Fruit fly (Drosophila melanogaster) whole organism, embryonic: ENCODE data around the gene CG17855.

Experiments
- ATbp ChIP-seq: fragments of 200-800 bp; sonication (Bioruptor generic); optimal IDR thresholded peaks from 2 replicates; lab custom pipeline; 2017; ENCODE audit warnings: missing biosample characterization, mild to moderate bottlenecking, missing genetic modification characterization, missing genetic modification reagents
- Antp ChIP-seq: fragments of 200-800 bp; sonication (Bioruptor generic); optimal IDR thresholded peaks from 3 replicates; lab custom pipeline; 2016; ENCODE audit warnings: missing biosample characterization, missing genetic modification characterization
- Bteb2 ChIP-seq: fragments of 200-800 bp; sonication (Bioruptor generic); optimal IDR thresholded peaks from 2 replicates; lab custom pipeline; 2016; ENCODE audit warnings: missing biosample characterization, missing genetic modification characterization
- CG11456 ChIP-seq: fragments of 200-800 bp; sonication (Bioruptor generic); IDR thresholded peaks from 3 replicates; pipeline ENCODE4 v1.3.6; 2022; ENCODE audit warnings: missing biosample characterization, missing genetic modification characterization
- CG12299 ChIP-seq: fragments of 200-800 bp; sonication (Bioruptor generic); optimal IDR thresholded peaks from 2 replicates; lab custom pipeline; 2018; ENCODE audit warnings: missing biosample characterization, mild to moderate bottlenecking, missing genetic modification characterization
- CG12744 ChIP-seq: fragments of 200-800 bp; sonication (Bioruptor generic); optimal IDR thresholded peaks from 2 replicates; lab custom pipeline; 2016; ENCODE audit warnings: missing biosample characterization, missing genetic modification characterization
- CG13123 ChIP-seq: fragments of 200-800 bp; sonication (Bioruptor generic); optimal IDR thresholded peaks from 2 replicates; lab custom pipeline; 2016; ENCODE audit warnings: missing biosample characterization, missing genetic modification characterization
- CG13296 ChIP-seq: fragments of 200-800 bp; sonication (Bioruptor generic); optimal IDR thresholded peaks from 3 replicates; lab custom pipeline; 2018; ENCODE audit warnings: missing biosample characterization, mild to moderate bottlenecking, missing genetic modification characterization
- CG15073 ChIP-seq: fragments of 200-800 bp; sonication (Bioruptor generic); optimal IDR thresholded peaks from 2 replicates; lab custom pipeline; 2016; ENCODE audit warnings: missing biosample characterization, missing genetic modification characterization
- CG15479 ChIP-seq: fragments of 200-800 bp; sonication (Bioruptor generic); optimal IDR thresholded peaks from 3 replicates; lab custom pipeline; 2019; ENCODE audit warnings: missing biosample characterization, mild to moderate bottlenecking, missing genetic modification characterization, moderate library complexity
- CG17361 ChIP-seq: fragments of 200-800 bp; sonication (Bioruptor generic); IDR thresholded peaks from 3 replicates; pipeline ENCODE4 v1.3.6; 2022; ENCODE audit warnings: missing biosample characterization, missing genetic modification characterization
- CG1832 ChIP-seq: fragments of 200-800 bp; sonication (Bioruptor generic); optimal IDR thresholded peaks from 2 replicates; lab custom pipeline; 2017; ENCODE audit warnings: missing biosample characterization, mild to moderate bottlenecking, missing genetic modification characterization, inconsistent platforms
- CG18619 ChIP-seq: fragments of 200-800 bp; sonication (Bioruptor generic); optimal IDR thresholded peaks from 3 replicates; lab custom pipeline; 2017; ENCODE audit warnings: missing biosample characterization, mild to moderate bottlenecking, missing genetic modification characterization
- CG2120 ChIP-seq: fragments of 200-800 bp; sonication (Bioruptor generic); optimal IDR thresholded peaks from 3 replicates; lab custom pipeline; 2016; ENCODE audit warnings: missing biosample characterization, missing genetic modification characterization
- CG2889 ChIP-seq: fragments of 200-800 bp; sonication (Bioruptor generic); IDR thresholded peaks from 3 replicates; pipeline ENCODE4 v1.3.6; 2022; ENCODE audit warnings: missing biosample characterization, missing genetic modification characterization
- CG30020 ChIP-seq: fragments of 200-800 bp; optimal IDR thresholded peaks from 2 replicates; lab custom pipeline; 2019; ENCODE audit warnings: missing biosample characterization, mild to moderate bottlenecking, missing genetic modification characterization, moderate library complexity
- CG3065 ChIP-seq: fragments of 200-800 bp; sonication (Bioruptor generic); optimal IDR thresholded peaks from 2 replicates; lab custom pipeline; 2016; ENCODE audit warnings: missing biosample characterization, missing genetic modification characterization
- CG3281 ChIP-seq: fragments of 200-800 bp; sonication (Bioruptor generic); optimal IDR thresholded peaks from 3 replicates; lab custom pipeline; 2017; ENCODE audit warnings: missing biosample characterization, mild to moderate bottlenecking, missing genetic modification characterization
- CG34376 ChIP-seq: fragments of 200-800 bp; sonication (Bioruptor generic); optimal IDR thresholded peaks from 2 replicates; lab custom pipeline; 2018; ENCODE audit warnings: missing biosample characterization, mild to moderate bottlenecking, missing genetic modification characterization
- CG6254 ChIP-seq: fragments of 200-800 bp; sonication (Bioruptor generic); optimal IDR thresholded peaks from 3 replicates; lab custom pipeline; 2017; ENCODE audit warnings: mild to moderate bottlenecking, missing biosample characterization, missing genetic modification reagents, missing genetic modification characterization
- CG6272 ChIP-seq: fragments of 200-800 bp; sonication (Bioruptor generic); IDR thresholded peaks from 2 replicates; pipeline ENCODE4 v1.3.6; 2022; ENCODE audit warnings: missing biosample characterization, missing genetic modification characterization
- CG6689 ChIP-seq: fragments of 200-800 bp; sonication (Bioruptor generic); IDR thresholded peaks from 2 replicates; pipeline ENCODE4 v1.3.6; 2022; ENCODE audit warnings: missing biosample characterization, missing genetic modification characterization
- CG6765 ChIP-seq: fragments of 200-800 bp; sonication (Bioruptor generic); optimal IDR thresholded peaks from 3 replicates; lab custom pipeline; 2017; ENCODE audit warnings: missing biosample characterization, mild to moderate bottlenecking, missing genetic modification characterization
- CG6791 ChIP-seq: fragments of 200-800 bp; sonication (Bioruptor generic); IDR thresholded peaks from 3 replicates; pipeline ENCODE4 v1.3.6; 2022; ENCODE audit warnings: missing biosample characterization, missing genetic modification characterization; ENCODE audit not compliant: partially characterized antibody
- D19B ChIP-seq: fragments of 200-800 bp; sonication (Bioruptor generic); optimal IDR thresholded peaks from 2 replicates; lab custom pipeline; 2017; ENCODE audit warnings: missing biosample characterization, mild to moderate bottlenecking, missing genetic modification characterization
- Drgx ChIP-seq: fragments of 200-800 bp; sonication (Bioruptor generic); IDR thresholded peaks from 2 replicates; pipeline ENCODE4 v1.3.6; 2022; ENCODE audit warnings: missing biosample characterization, missing genetic modification characterization
- Fer1 ChIP-seq: fragments of 200-800 bp; sonication (Bioruptor generic); optimal IDR thresholded peaks from 2 replicates; lab custom pipeline; 2017; ENCODE audit warnings: missing biosample characterization, mild to moderate bottlenecking, missing genetic modification characterization
- HmgD ChIP-seq: fragments of 200-800 bp; sonication (Bioruptor generic); optimal IDR thresholded peaks from 3 replicates; lab custom pipeline; 2016; ENCODE audit warnings: missing biosample characterization, missing genetic modification characterization
- Hr78 ChIP-seq, 2 experiments: fragments of 200-800 bp in 1 of 2; fragments of >200 bp in 1 of 2; sonication (Bioruptor generic) in 1 of 2; optimal IDR thresholded peaks; 2 replicates each; lab custom pipeline; 2017 to 2019; ENCODE audit warnings: missing biosample characterization in 2 of 2, missing genetic modification characterization in 2 of 2, mild to moderate bottlenecking in 1 of 2, moderate library complexity in 1 of 2
- Max ChIP-seq: fragments of 200-800 bp; sonication (Bioruptor generic); optimal IDR thresholded peaks from 2 replicates; lab custom pipeline; 2016; ENCODE audit warnings: missing biosample characterization, mild to moderate bottlenecking, missing genetic modification characterization
- NFAT ChIP-seq: fragments of 200-800 bp; sonication (Bioruptor generic); IDR thresholded peaks from 2 replicates; pipeline ENCODE4 v1.3.6; 2022; ENCODE audit warnings: missing biosample characterization, missing genetic modification characterization
- NK7.1 ChIP-seq: fragments of 200-800 bp; sonication (Bioruptor generic); optimal IDR thresholded peaks from 3 replicates; lab custom pipeline; 2016; ENCODE audit warnings: missing biosample characterization, missing genetic modification characterization
- NfI ChIP-seq: fragments of 200-800 bp; sonication (Bioruptor generic); optimal IDR thresholded peaks from 3 replicates; lab custom pipeline; 2018; ENCODE audit warnings: missing biosample characterization, mild to moderate bottlenecking, missing genetic modification characterization, moderate library complexity
- Xbp1 ChIP-seq: fragments of 200-800 bp; sonication (Bioruptor generic); optimal IDR thresholded peaks from 3 replicates; lab custom pipeline; 2016; ENCODE audit warnings: missing biosample characterization, mild to moderate bottlenecking, missing genetic modification characterization
- ara ChIP-seq: fragments of 200-800 bp; sonication (Bioruptor generic); IDR thresholded peaks from 2 replicates; pipeline ENCODE4 v1.3.6; 2022; ENCODE audit warnings: missing biosample characterization, missing genetic modification characterization
- btn ChIP-seq: fragments of 200-800 bp; sonication (Bioruptor generic); optimal IDR thresholded peaks from 2 replicates; lab custom pipeline; 2016; ENCODE audit warnings: missing biosample characterization, missing genetic modification characterization
- caup ChIP-seq: fragments of 200-800 bp; sonication (Bioruptor generic); optimal IDR thresholded peaks from 3 replicates; lab custom pipeline; 2017; ENCODE audit warnings: missing biosample characterization, mild to moderate bottlenecking, missing genetic modification characterization, moderate library complexity; ENCODE audit not compliant: severe bottlenecking
- dan ChIP-seq: fragments of 200-800 bp; sonication (Bioruptor generic); IDR thresholded peaks from 2 replicates; pipeline ENCODE4 v1.3.6; 2022; ENCODE audit warnings: missing biosample characterization, missing genetic modification characterization
- exex ChIP-seq: fragments of 200-800 bp; sonication (Bioruptor generic); optimal IDR thresholded peaks from 4 replicates; lab custom pipeline; 2018; ENCODE audit warnings: missing biosample characterization, mild to moderate bottlenecking, missing genetic modification characterization, moderate library complexity
- fd64A ChIP-seq: fragments of 200-800 bp; sonication (Bioruptor generic); optimal IDR thresholded peaks from 3 replicates; lab custom pipeline; 2018; ENCODE audit warnings: missing biosample characterization, mild to moderate bottlenecking, missing genetic modification characterization
- gro ChIP-seq: fragments of 200-800 bp; sonication (Bioruptor generic); optimal IDR thresholded peaks from 2 replicates; lab custom pipeline; 2016; ENCODE audit warnings: missing biosample characterization, missing genetic modification characterization
- mirr ChIP-seq: fragments of 200-800 bp; sonication (Bioruptor generic); optimal IDR thresholded peaks from 3 replicates; lab custom pipeline; 2018; ENCODE audit warnings: missing biosample characterization, mild to moderate bottlenecking, missing genetic modification characterization
- p53 ChIP-seq: fragments of 200-800 bp; sonication (Bioruptor generic); optimal IDR thresholded peaks from 2 replicates; lab custom pipeline; 2016; ENCODE audit warnings: missing biosample characterization, missing genetic modification characterization
- pnt ChIP-seq: fragments of 200-800 bp; sonication (Bioruptor generic); optimal IDR thresholded peaks from 3 replicates; lab custom pipeline; 2016; ENCODE audit warnings: missing biosample characterization, missing genetic modification characterization
- prd ChIP-seq, 3 experiments: fragments of >200 bp in 2 of 3; fragments of 200-800 bp in 1 of 3; sonication (Bioruptor generic) in 1 of 3; optimal IDR thresholded peaks in 2 of 3; IDR thresholded peaks in 1 of 3; 2 replicates in 2 of 3; 3 replicates in 1 of 3; pipeline versions ENCODE4 v1.3.6 to Lab custom; 2017 to 2022; ENCODE audit warnings: missing biosample characterization in 1 of 3, missing genetic modification characterization in 1 of 3
- pros ChIP-seq: fragments of 200-800 bp; sonication (Bioruptor generic); optimal IDR thresholded peaks from 3 replicates; lab custom pipeline; 2019; ENCODE audit warnings: missing biosample characterization, mild to moderate bottlenecking, missing genetic modification characterization, moderate library complexity
- schlank ChIP-seq: fragments of 200-800 bp; sonication (Bioruptor generic); optimal IDR thresholded peaks from 2 replicates; lab custom pipeline; 2018; ENCODE audit warnings: missing biosample characterization, mild to moderate bottlenecking, missing genetic modification characterization
- unpg ChIP-seq: fragments of 200-800 bp; sonication (Bioruptor generic); optimal IDR thresholded peaks from 3 replicates; lab custom pipeline; 2018; ENCODE audit warnings: missing biosample characterization, mild to moderate bottlenecking, missing genetic modification characterization, moderate library complexity

Gene CG17855

dm6 chr2L:9526518-9526917, 13.8 kb upstream of the CG17855 start (continued):
- TF ChIP-seq CG3065 (GFP tag; lab: Kevin White, UChicago) (no peak), Bteb2 (GFP tag; lab: Kevin White, UChicago) (no peak), Antp (GFP tag; lab: Kevin White, UChicago) (no peak), Hr78 (GFP tag; optimal IDR thresholded peaks at IDR 0.05; lab: Kevin White, UChicago) (no peak), caup (GFP tag; lab: Kevin White, UChicago) (peak; percentile 34), D19B (no peak), ATbp (peak; percentile 38), fd64A (GFP tag; lab: Kevin White, UChicago) (no peak)

DNA sequence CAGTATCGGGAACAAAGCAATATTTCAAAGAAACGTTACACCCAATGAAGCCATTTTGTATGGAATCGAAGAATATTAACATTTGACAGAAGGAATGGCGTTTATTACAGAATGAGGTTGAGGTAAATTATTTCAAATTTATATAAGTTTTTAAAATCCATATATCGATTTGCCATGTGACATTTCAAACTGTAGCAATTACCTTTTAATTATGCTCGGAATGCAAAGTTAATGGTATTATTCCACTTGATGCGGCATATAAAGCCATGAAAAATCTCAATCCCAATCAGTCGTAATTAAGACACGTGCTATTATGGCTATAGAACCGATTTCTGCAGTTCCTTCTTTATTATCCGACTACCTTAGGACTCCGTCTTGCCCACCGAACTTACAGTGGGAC, 12.1 kb upstream of the CG17855 start, which contains the start of gene CG31883:
Gene CG31883, plus strand, starts transcription at position 301 of the 400 bp plus-strand sequence.
- TF ChIP-seq btn (GFP tag; lab: Kevin White, UChicago) (no peak), CG6272 (GFP tag; lab: Robert Waterston, UW) (no peak), CG15073 (no peak), Xbp1 (GFP tag; lab: Kevin White, UChicago) (no peak), NFAT (GFP tag; lab: Robert Waterston, UW) (no peak), prd (optimal IDR thresholded peaks at IDR 0.05; lab: Kevin White, UChicago) (no peak), prd (GFP tag; IDR thresholded peaks at IDR 0.05; lab: Robert Waterston, UW) (no peak), CG2889 (GFP tag; lab: Robert Waterston, UW) (no peak), p53 (GFP tag; lab: Kevin White, UChicago) (no peak), Max (GFP tag; lab: Kevin White, UChicago) (no peak), CG18619 (no peak), unpg (GFP tag; lab: Kevin White, UChicago) (no peak), dan (GFP tag; lab: Robert Waterston, UW) (no peak), CG11456 (no peak), pnt (GFP tag; lab: Kevin White, UChicago) (no peak), CG1832 (GFP tag; lab: Kevin White, UChicago) (no peak)

DNA sequence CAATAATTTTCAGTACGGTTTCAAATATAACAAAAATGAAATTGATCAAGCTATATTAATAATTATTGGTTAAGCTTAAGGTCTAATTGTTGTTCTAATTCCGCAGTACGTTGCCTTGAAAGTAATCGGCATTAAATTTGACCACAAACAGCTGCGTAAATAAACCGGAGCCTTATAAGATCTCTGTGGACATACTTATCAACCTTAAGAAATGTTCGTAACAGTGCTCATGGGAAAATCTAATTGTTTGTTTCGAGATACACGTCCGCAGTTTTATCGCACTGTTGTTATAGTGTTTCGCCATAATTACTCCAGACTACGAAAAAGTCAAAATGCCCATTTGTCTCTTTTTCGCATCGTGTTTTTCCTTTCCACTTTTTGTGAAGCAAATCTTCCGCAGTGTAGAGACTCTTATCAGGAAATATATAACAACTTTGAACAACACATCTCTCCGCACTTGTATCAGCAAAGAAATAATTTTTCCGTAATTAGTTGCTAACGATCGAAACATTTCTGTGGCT, 10.4 kb upstream of the CG17855 start:
- TF ChIP-seq CG12744 (GFP tag; lab: Kevin White, UChicago) (no peak), CG34376 (GFP tag; lab: Kevin White, UChicago) (peak; percentile 60), CG6765 (peak; percentile 7), caup (GFP tag; lab: Kevin White, UChicago) (peak; percentile 57), pros (no peak), CG13296 (peak; percentile 2), CG3281 (peak; percentile 31), CG6254 (GFP tag; lab: Kevin White, UChicago) (no peak), Drgx (GFP tag; lab: Robert Waterston, UW) (peak; percentile 27; the same call in 1 of the 2 replicates), CG15479 (peak; percentile 23), schlank (tag; lab: Kevin White, UChicago) (no peak), CG30020 (tag; lab: Kevin White, UChicago) (no peak), exex (peak; percentile 46), gro (GFP tag; lab: Kevin White, UChicago) (peak; percentile 5), NK7.1 (GFP tag; lab: Kevin White, UChicago) (no peak), NfI (no peak), ara (GFP tag; lab: Robert Waterston, UW) (no peak), CG6791 (GFP tag; lab: Robert Waterston, UW) (no peak), CG2120 (GFP tag; lab: Kevin White, UChicago) (peak; percentile 5), HmgD (GFP tag; lab: Kevin White, UChicago) (no peak), CG17361 (GFP tag; lab: Robert Waterston, UW) (no peak), CG13123 (GFP tag; lab: Kevin White, UChicago) (no peak), mirr (peak; percentile 36), CG6689 (GFP tag; lab: Robert Waterston, UW) (no peak), Fer1 (GFP tag; lab: Kevin White, UChicago) (peak; percentile 18), CG12299 (tag; lab: Kevin White, UChicago) (no peak)
